Fruit fly (Drosophila melanogaster) whole organism, embryonic: ENCODE measurements around the gene CG42809.

Source experiments
- Bteb2 ChIP-seq: fragments of 200-800 bp; sonication (Bioruptor generic); optimal IDR thresholded peaks from 2 replicates; lab custom pipeline; 2016; ENCODE audit warnings: missing biosample characterization, missing genetic modification characterization
- CG12155 ChIP-seq: fragments of 200-800 bp; sonication (Bioruptor generic); optimal IDR thresholded peaks from 3 replicates; lab custom pipeline; 2016; ENCODE audit warnings: missing biosample characterization, missing genetic modification characterization
- CG15269 ChIP-seq: fragments of 200-800 bp; sonication (Bioruptor generic); optimal IDR thresholded peaks from 2 replicates; lab custom pipeline; 2018; ENCODE audit warnings: missing biosample characterization, mild to moderate bottlenecking, missing genetic modification characterization, moderate library complexity
- CG15514 ChIP-seq: fragments of 200-800 bp; sonication (Bioruptor generic); optimal IDR thresholded peaks from 3 replicates; lab custom pipeline; 2017; ENCODE audit warnings: missing biosample characterization, missing genetic modification characterization, mild to moderate bottlenecking, moderate library complexity, missing genetic modification reagents
- Elba2 ChIP-seq: fragments of 200-800 bp; sonication (Bioruptor generic); optimal IDR thresholded peaks from 3 replicates; lab custom pipeline; 2016; ENCODE audit warnings: missing biosample characterization, missing genetic modification characterization
- Hr3 ChIP-seq: fragments of 200-800 bp; sonication (Bioruptor generic); optimal IDR thresholded peaks from 3 replicates; lab custom pipeline; 2016; ENCODE audit warnings: missing biosample characterization, missing genetic modification characterization
- lilli ChIP-seq: fragments of 200-800 bp; sonication (Bioruptor generic); optimal IDR thresholded peaks from 3 replicates; lab custom pipeline; 2016; ENCODE audit warnings: missing biosample characterization, missing genetic modification characterization

dm6 chr2L:13445249-13445846 lies 11.9 kb upstream of the CG42809 start, which contains the start of gene Hacd2:
- TF ChIP-seq Hr3 (GFP tag; lab: Kevin White, UChicago): no peak
- TF ChIP-seq Bteb2: peak; percentile 27
- peak; percentile 87 for TF ChIP-seq CG15514 (GFP tag; lab: Kevin White, UChicago)
- TF ChIP-seq lilli (GFP tag; lab: Kevin White, UChicago): peak; percentile 9
- TF ChIP-seq CG15269: no peak
- TF ChIP-seq Elba2: no peak
- no peak for TF ChIP-seq CG12155
